Worm (Caenorhabditis elegans) whole organism, young adult: ENCODE results near the gene srsx-6.

ENCODE experiments used
- B0035.1 ChIP-seq: sonication (generic microtip); optimal IDR thresholded peaks from 2 replicates; lab custom pipeline; 2016; ENCODE audit warnings: missing genetic modification characterization, mild to moderate bottlenecking, missing compliant biosample characterization, missing genotype, missing genetic modification reagents
- F33H1.4 ChIP-seq: fragments of 200-800 bp; sonication (Bioruptor generic); IDR thresholded peaks from 2 replicates; pipeline ENCODE4 v1.3.6; 2022; ENCODE audit warnings: missing genetic modification reagents, missing genetic modification characterization, missing compliant biosample characterization
- F39B2.1 ChIP-seq: fragments of 200-800 bp; sonication (Bioruptor generic); IDR thresholded peaks from 2 replicates; pipeline ENCODE4 v1.3.6; 2022; ENCODE audit warnings: missing genetic modification reagents, missing genetic modification characterization, missing compliant biosample characterization
- Y53F4B.3 ChIP-seq: fragments of 200-800 bp; sonication (Bioruptor generic); IDR thresholded peaks from 2 replicates; pipeline ENCODE4 v1.3.6; 2022; ENCODE audit warnings: missing genetic modification reagents, missing genetic modification characterization, missing compliant biosample characterization
- egrh-3 ChIP-seq: fragments of 200-800 bp; sonication (Bioruptor generic); IDR thresholded peaks from 2 replicates; pipeline ENCODE4 v1.3.6; 2022; ENCODE audit warnings: missing genetic modification reagents, missing genetic modification characterization, missing compliant biosample characterization
- lin-35 ChIP-seq, 3 experiments: fragments of 150-350 bp in 2 of 3; sonication (generic microtip) in 1 of 3; optimal IDR thresholded peaks; 2 replicates each; lab custom pipeline; 2014 to 2018; ENCODE audit warnings: missing biosample characterization in 3 of 3, missing genetic modification characterization in 3 of 3, missing genetic modification reagents in 3 of 3
- lir-1 ChIP-seq: fragments of 200-800 bp; sonication (Bioruptor generic); conservative IDR thresholded peaks from 2 replicates; pipeline ENCODE4 v1.3.6; 2022; ENCODE audit warnings: missing genetic modification reagents, missing genetic modification characterization, missing compliant biosample characterization
- nhr-90 ChIP-seq: sonication (generic microtip); optimal IDR thresholded peaks from 2 replicates; lab custom pipeline; 2016; ENCODE audit warnings: missing genotype, mild to moderate bottlenecking, missing genetic modification characterization, missing compliant biosample characterization
- repo-1 ChIP-seq: sonication (generic microtip); optimal IDR thresholded peaks from 2 replicates; lab custom pipeline; 2017; ENCODE audit warnings: mild to moderate bottlenecking, missing genetic modification characterization, missing compliant biosample characterization
- snpc-1.3 ChIP-seq: sonication (generic microtip); optimal IDR thresholded peaks from 2 replicates; lab custom pipeline; 2017; ENCODE audit warnings: missing genetic modification characterization, mild to moderate bottlenecking, missing compliant biosample characterization, antibody characterized with exemption, moderate library complexity, missing genotype, missing genetic modification reagents; ENCODE audit not compliant: insufficient read depth

DNA sequence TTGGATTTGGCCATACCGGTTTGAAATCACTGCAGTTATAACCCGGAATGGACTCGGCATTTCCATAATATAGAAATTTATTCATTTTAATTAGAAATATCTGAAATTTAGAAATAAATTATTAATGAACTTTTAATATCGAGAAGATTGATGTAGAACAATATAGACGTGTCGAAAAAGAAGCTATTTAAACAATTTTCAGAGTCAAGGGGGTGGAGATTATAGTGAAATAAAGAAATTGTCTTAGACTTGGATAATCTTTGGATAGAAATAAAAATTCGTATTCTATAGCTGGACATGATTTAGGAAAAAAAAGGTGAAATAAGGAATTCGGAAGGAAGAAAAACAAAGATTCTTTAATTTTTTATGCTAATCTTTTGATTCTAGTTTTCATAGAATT is 13.4 kb downstream of the srsx-6 start, which contains the start of gene srt-53:
- TF ChIP-seq nhr-90 (tag; lab: Kevin White, UChicago): no peak
- TF ChIP-seq lin-35 (GFP tag; optimal IDR thresholded peaks at IDR 0.05; lab: Kevin White, UChicago): no peak
- no peak for TF ChIP-seq repo-1 (tag; lab: Kevin White, UChicago)
- TF ChIP-seq egrh-3 (GFP tag; lab: Robert Waterston, UW): no peak
- no peak for TF ChIP-seq Y53F4B.3
- no peak for TF ChIP-seq B0035.1 (tag; lab: Kevin White, UChicago)
- no peak for TF ChIP-seq F39B2.1 (GFP tag; lab: Robert Waterston, UW)
- no peak for TF ChIP-seq snpc-1.3 (tag; lab: Kevin White, UChicago)
- TF ChIP-seq F33H1.4: no peak
- TF ChIP-seq lir-1 (GFP tag; lab: Robert Waterston, UW): no peak
